Fruit fly (Drosophila melanogaster) whole organism, pupa: ENCODE measurements around the gene CG9270.

Source experiments
- CG4496 ChIP-seq: fragments of 200-800 bp; sonication (Bioruptor generic); IDR thresholded peaks from 3 replicates; pipeline ENCODE4 v1.3.6; 2022; ENCODE audit warnings: missing biosample characterization, missing genetic modification characterization
- CG8159 ChIP-seq: fragments of 200-800 bp; sonication (Bioruptor generic); optimal IDR thresholded peaks from 3 replicates; lab custom pipeline; 2018; ENCODE audit warnings: missing biosample characterization, mild to moderate bottlenecking, missing genetic modification characterization, moderate library complexity
- Pif1B ChIP-seq: fragments of 200-800 bp; sonication (Bioruptor generic); optimal IDR thresholded peaks from 3 replicates; lab custom pipeline; 2016; ENCODE audit warnings: missing biosample characterization, missing genetic modification characterization

dm6 chr2L:20927653-20928052, 6.3 kb downstream of the CG9270 start, which contains the start of gene Nthl1:
- TF ChIP-seq Pif1B (GFP tag; lab: Kevin White, UChicago) (no peak), CG4496 (GFP tag; lab: Robert Waterston, UW) (no peak), CG8159 (tag; lab: Kevin White, UChicago) (no peak)
